Worm (Caenorhabditis elegans) whole organism, early embryonic: ENCODE results near the gene C32H11.4.

ENCODE experiments used
- aly-1 ChIP-seq: sonication (generic microtip); optimal IDR thresholded peaks from 2 replicates; lab custom pipeline; 2016; ENCODE audit warnings: missing genetic modification characterization, missing compliant biosample characterization
- ama-1 ChIP-seq: fragments of 150-350 bp; optimal IDR thresholded peaks from 2 replicates; lab custom pipeline; 2014
- ceh-13 ChIP-seq: fragments of 200-800 bp; sonication (Bioruptor generic); optimal IDR thresholded peaks from 2 replicates; lab custom pipeline; 2018; ENCODE audit warnings: mild to moderate bottlenecking, missing genetic modification characterization, missing compliant biosample characterization
- flt-1 ChIP-seq: fragments of 200-800 bp; sonication (Bioruptor generic); IDR thresholded peaks from 2 replicates; pipeline ENCODE4 v1.3.6; 2022; ENCODE audit warnings: missing genetic modification characterization, missing compliant biosample characterization
- hmg-4 ChIP-seq: fragments of 200-800 bp; sonication (Bioruptor generic); optimal IDR thresholded peaks from 2 replicates; lab custom pipeline; 2018; ENCODE audit warnings: mild to moderate bottlenecking, missing genetic modification characterization, missing compliant biosample characterization
- hnd-1 ChIP-seq: sonication (generic microtip); optimal IDR thresholded peaks from 2 replicates; lab custom pipeline; 2016; ENCODE audit warnings: missing genetic modification characterization, missing compliant biosample characterization
- pes-1 ChIP-seq: fragments of 200-800 bp; sonication (Bioruptor generic); IDR thresholded peaks from 2 replicates; pipeline ENCODE4 v1.3.6; 2022; ENCODE audit warnings: missing genetic modification reagents, missing genetic modification characterization, missing compliant biosample characterization
- sea-1 ChIP-seq: fragments of 200-800 bp; sonication (Bioruptor generic); conservative IDR thresholded peaks from 2 replicates; pipeline ENCODE4 v1.3.6; 2022; ENCODE audit warnings: missing genetic modification characterization, missing compliant biosample characterization
- tbx-37 ChIP-seq: fragments of 200-800 bp; sonication (Bioruptor generic); conservative IDR thresholded peaks from 2 replicates; pipeline ENCODE4 v1.3.6; 2022; ENCODE audit warnings: missing genetic modification reagents, missing genetic modification characterization, missing compliant biosample characterization
- tra-4 ChIP-seq: sonication (generic microtip); optimal IDR thresholded peaks from 2 replicates; lab custom pipeline; 2017; ENCODE audit warnings: missing genetic modification characterization, missing compliant biosample characterization

DNA sequence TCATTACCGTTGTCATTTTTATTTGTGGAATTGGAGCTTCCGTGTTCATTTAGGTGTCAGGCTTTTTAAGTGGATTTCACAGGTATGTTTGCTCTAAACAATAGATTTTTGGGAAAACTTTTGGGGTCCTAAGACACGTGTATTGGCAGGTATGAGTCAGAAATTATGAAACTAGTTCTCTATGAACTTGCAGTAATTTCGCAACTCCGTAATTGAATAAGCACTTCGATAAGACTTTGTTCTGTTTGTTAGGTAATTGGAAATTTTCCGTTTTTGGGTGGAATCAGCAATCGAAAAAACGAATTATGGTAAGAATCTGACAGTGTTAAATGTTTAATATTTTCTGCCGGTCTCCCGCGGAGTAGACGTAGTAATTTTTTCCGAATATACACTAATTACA, 23.9 kb upstream of the C32H11.4 start:
- TF ChIP-seq sea-1 (GFP tag; lab: Robert Waterston, UW) (no peak), tbx-37 (no peak), flt-1 (GFP tag; lab: Robert Waterston, UW) (no peak), ama-1 (lab: Kevin White, UChicago) (no peak), aly-1 (tag; lab: Kevin White, UChicago) (no peak), hmg-4 (GFP tag; lab: Kevin White, UChicago) (no peak), ceh-13 (GFP tag; lab: Kevin White, UChicago) (no peak), tra-4 (no peak), hnd-1 (tag; lab: Kevin White, UChicago) (no peak), pes-1 (GFP tag; lab: Robert Waterston, UW) (no peak)
